Worm (Caenorhabditis elegans) whole organism, L2 larva: ENCODE measurements around the gene Y38E10A.35.

ENCODE experiments used
- C34F6.9 ChIP-seq: fragments of 150-350 bp; optimal IDR thresholded peaks from 2 replicates; lab custom pipeline; 2014; ENCODE audit warnings: missing biosample characterization, missing genetic modification characterization
- R02D3.7 ChIP-seq: fragments of 150-350 bp; optimal IDR thresholded peaks from 2 replicates; lab custom pipeline; 2014; ENCODE audit warnings: missing biosample characterization, missing genetic modification characterization
- Y55F3AM.14 ChIP-seq: fragments of 200-800 bp; sonication (Bioruptor generic); optimal IDR thresholded peaks from 2 replicates; lab custom pipeline; 2018; ENCODE audit warnings: mild to moderate bottlenecking, missing genetic modification characterization, missing compliant biosample characterization
- ZK546.5 ChIP-seq: sonication (generic microtip); optimal IDR thresholded peaks from 2 replicates; lab custom pipeline; 2017; ENCODE audit warnings: missing biosample characterization, missing genetic modification characterization
- alr-1 ChIP-seq: fragments of 150-350 bp; optimal IDR thresholded peaks from 2 replicates; lab custom pipeline; 2014; ENCODE audit warnings: missing biosample characterization, missing genetic modification characterization
- ama-1 ChIP-seq: fragments of 150-350 bp; optimal IDR thresholded peaks from 2 replicates; lab custom pipeline; 2018; ENCODE audit warnings: inconsistent platforms
- blmp-1 ChIP-seq: sonication (generic microtip); optimal IDR thresholded peaks from 2 replicates; lab custom pipeline; 2017; ENCODE audit warnings: missing genetic modification characterization, mild to moderate bottlenecking, missing compliant biosample characterization, antibody characterized with exemption, moderate library complexity; ENCODE audit not compliant: insufficient read depth
- ceh-16 ChIP-seq: fragments of 150-350 bp; optimal IDR thresholded peaks from 2 replicates; lab custom pipeline; 2014; ENCODE audit warnings: missing biosample characterization, missing genetic modification characterization
- ceh-82 ChIP-seq: fragments of 150-350 bp; optimal IDR thresholded peaks from 2 replicates; lab custom pipeline; 2014; ENCODE audit warnings: missing biosample characterization, missing genetic modification characterization
- crh-2 ChIP-seq: sonication (generic microtip); optimal IDR thresholded peaks from 2 replicates; lab custom pipeline; 2017; ENCODE audit warnings: missing biosample characterization, missing genetic modification characterization
- dmd-4 ChIP-seq: sonication (generic microtip); optimal IDR thresholded peaks from 2 replicates; lab custom pipeline; 2017; ENCODE audit warnings: missing biosample characterization, missing genetic modification characterization
- elt-1 ChIP-seq: fragments of 150-350 bp; optimal IDR thresholded peaks from 2 replicates; lab custom pipeline; 2014; ENCODE audit warnings: missing biosample characterization, missing genetic modification characterization
- fos-1 ChIP-seq: fragments of 150-350 bp; optimal IDR thresholded peaks from 2 replicates; lab custom pipeline; 2014; ENCODE audit warnings: missing biosample characterization, missing genetic modification characterization
- gmeb-1 ChIP-seq: fragments of 150-350 bp; optimal IDR thresholded peaks from 2 replicates; lab custom pipeline; 2014; ENCODE audit warnings: missing biosample characterization, missing genetic modification characterization
- lin-13 ChIP-seq: fragments of 150-350 bp; optimal IDR thresholded peaks from 2 replicates; lab custom pipeline; 2014; ENCODE audit warnings: missing biosample characterization, missing genetic modification reagents, missing genetic modification characterization
- lin-39 ChIP-seq: fragments of 150-350 bp; optimal IDR thresholded peaks from 2 replicates; lab custom pipeline; 2014; ENCODE audit warnings: missing biosample characterization, missing genetic modification reagents, missing genetic modification characterization
- mbf-1 ChIP-seq: sonication (generic microtip); optimal IDR thresholded peaks from 2 replicates; lab custom pipeline; 2017; ENCODE audit warnings: missing biosample characterization, missing genetic modification characterization
- mdl-1 ChIP-seq, 2 experiments: fragments of 150-350 bp in 1 of 2; sonication (generic microtip) in 1 of 2; optimal IDR thresholded peaks; 2 replicates each; lab custom pipeline; 2017; ENCODE audit warnings: missing biosample characterization in 2 of 2, missing genetic modification characterization in 2 of 2
- nhr-10 ChIP-seq: sonication (generic microtip); optimal IDR thresholded peaks from 2 replicates; lab custom pipeline; 2017; ENCODE audit warnings: missing biosample characterization, missing genetic modification characterization
- nhr-11 ChIP-seq: fragments of 150-350 bp; optimal IDR thresholded peaks from 2 replicates; lab custom pipeline; 2014; ENCODE audit warnings: missing biosample characterization, missing genetic modification characterization
- nhr-12 ChIP-seq: fragments of 150-350 bp; optimal IDR thresholded peaks from 2 replicates; lab custom pipeline; 2014; ENCODE audit warnings: missing biosample characterization, missing genetic modification characterization
- nhr-129 ChIP-seq: fragments of 150-350 bp; optimal IDR thresholded peaks from 2 replicates; lab custom pipeline; 2014; ENCODE audit warnings: missing biosample characterization, missing genetic modification characterization
- nhr-21 ChIP-seq: fragments of 150-350 bp; optimal IDR thresholded peaks from 2 replicates; lab custom pipeline; 2014; ENCODE audit warnings: missing biosample characterization, missing genetic modification characterization
- nhr-23 ChIP-seq: fragments of 150-350 bp; optimal IDR thresholded peaks from 2 replicates; lab custom pipeline; 2014; ENCODE audit warnings: missing biosample characterization, missing genetic modification reagents, missing genetic modification characterization
- nhr-237 ChIP-seq: fragments of 150-350 bp; optimal IDR thresholded peaks from 2 replicates; lab custom pipeline; 2014; ENCODE audit warnings: missing biosample characterization, missing genetic modification characterization
- nhr-25 ChIP-seq: fragments of 150-350 bp; sonication (generic microtip); optimal IDR thresholded peaks from 3 replicates; lab custom pipeline; 2014; ENCODE audit warnings: missing biosample characterization, missing genetic modification characterization
- nhr-6 ChIP-seq: fragments of 150-350 bp; optimal IDR thresholded peaks from 2 replicates; lab custom pipeline; 2014; ENCODE audit warnings: missing biosample characterization, missing genetic modification characterization
- nhr-77 ChIP-seq: fragments of 150-350 bp; optimal IDR thresholded peaks from 2 replicates; lab custom pipeline; 2014; ENCODE audit warnings: missing biosample characterization, missing genetic modification characterization
- peb-1 ChIP-seq: fragments of 150-350 bp; optimal IDR thresholded peaks from 2 replicates; lab custom pipeline; 2014; ENCODE audit warnings: missing biosample characterization, missing genetic modification characterization
- sem-4 ChIP-seq: fragments of 150-350 bp; optimal IDR thresholded peaks from 2 replicates; lab custom pipeline; 2014; ENCODE audit warnings: missing biosample characterization, missing genetic modification reagents, missing genetic modification characterization
- skn-1 ChIP-seq: sonication (generic microtip); optimal IDR thresholded peaks from 2 replicates; lab custom pipeline; 2017; ENCODE audit warnings: missing biosample characterization, missing genetic modification characterization
- sma-3 ChIP-seq: sonication (generic microtip); optimal IDR thresholded peaks from 2 replicates; lab custom pipeline; 2016; ENCODE audit warnings: missing genetic modification reagents, missing genetic modification characterization, missing compliant biosample characterization
- sma-9 ChIP-seq, 2 experiments: fragments of 150-350 bp in 1 of 2; sonication (generic microtip) in 1 of 2; optimal IDR thresholded peaks; 2 replicates each; lab custom pipeline; 2014 to 2016; ENCODE audit warnings: missing genetic modification characterization in 2 of 2, mild to moderate bottlenecking in 1 of 2, missing biosample characterization in 1 of 2, missing compliant biosample characterization in 1 of 2, missing genetic modification reagents in 1 of 2, moderate library complexity in 1 of 2
- unc-55 ChIP-seq: fragments of 150-350 bp; sonication (generic microtip); optimal IDR thresholded peaks from 3 replicates; lab custom pipeline; 2014; ENCODE audit warnings: missing biosample characterization, missing genetic modification reagents, missing genetic modification characterization
- unc-62 ChIP-seq: fragments of 150-350 bp; optimal IDR thresholded peaks from 2 replicates; lab custom pipeline; 2014; ENCODE audit warnings: missing biosample characterization, missing genetic modification reagents, missing genetic modification characterization
- zag-1 ChIP-seq: fragments of 150-350 bp; optimal IDR thresholded peaks from 2 replicates; lab custom pipeline; 2014; ENCODE audit warnings: missing biosample characterization, missing genetic modification characterization
- ztf-1 ChIP-seq: fragments of 200-800 bp; sonication (Bioruptor generic); conservative IDR thresholded peaks from 2 replicates; pipeline ENCODE4 v1.3.6; 2022; ENCODE audit warnings: missing genetic modification characterization, missing compliant biosample characterization
- ztf-11 ChIP-seq: sonication (generic microtip); optimal IDR thresholded peaks from 2 replicates; lab custom pipeline; 2017; ENCODE audit warnings: missing biosample characterization, missing genetic modification characterization
- ztf-4 ChIP-seq: fragments of 150-350 bp; optimal IDR thresholded peaks from 2 replicates; lab custom pipeline; 2014; ENCODE audit warnings: missing biosample characterization, missing genetic modification characterization

The Y38E10A.35 gene

ce11 chrII:12573541-12573940, 881 bp upstream of the Y38E10A.35 start, which contains the start of gene Y38E10A.2:
Y38E10A.2 (minus strand) TSS chrII:12573641.
- TF ChIP-seq ama-1 (lab: Kevin White, UChicago), result no peak
- no peak for TF ChIP-seq dmd-4
- TF ChIP-seq blmp-1, result no peak
- no peak for TF ChIP-seq fos-1 (tag; lab: Kevin White, UChicago)
- no peak for TF ChIP-seq ztf-4
- TF ChIP-seq crh-2 (tag; lab: Kevin White, UChicago), result no peak
- no peak for TF ChIP-seq nhr-77 (tag; lab: Kevin White, UChicago)
- no peak for TF ChIP-seq lin-39 (tag; lab: Kevin White, UChicago)
- no peak for TF ChIP-seq nhr-6
- no peak for TF ChIP-seq nhr-21

ce11 chrII:12570523-12570922, 2.1 kb downstream of the Y38E10A.35 start, which contains the start of gene Y38E10A.1:
Y38E10A.1 (minus strand) TSS chrII:12570623.
- TF ChIP-seq sem-4 (tag; lab: Kevin White, UChicago) (no peak), nhr-237 (tag; lab: Kevin White, UChicago) (no peak), sma-3 (GFP tag; lab: Kevin White, UChicago) (no peak), mdl-1 (tag; optimal IDR thresholded peaks at IDR 0.05; lab: Kevin White, UChicago) (no peak), ceh-82 (tag; lab: Kevin White, UChicago) (no peak), ceh-16 (tag; lab: Kevin White, UChicago) (no peak), gmeb-1 (tag; lab: Kevin White, UChicago) (no peak), sma-9 (GFP tag; optimal IDR thresholded peaks at IDR 0.05; lab: Kevin White, UChicago) (no peak), sma-9 (tag; optimal IDR thresholded peaks at IDR 0.05; lab: Kevin White, UChicago) (no peak), nhr-10 (tag; lab: Kevin White, UChicago) (no peak), nhr-23 (no peak)

- TF ChIP-seq Y55F3AM.14 (no peak), elt-1 (tag; lab: Kevin White, UChicago) (no peak), nhr-10 (tag; lab: Kevin White, UChicago) (no peak), nhr-25 (tag; lab: Kevin White, UChicago) (no peak), sma-3 (GFP tag; lab: Kevin White, UChicago) (no peak), nhr-6 (no peak), nhr-129 (tag; lab: Kevin White, UChicago) (no peak), nhr-237 (tag; lab: Kevin White, UChicago) (no peak), peb-1 (tag; lab: Kevin White, UChicago) (no peak), lin-13 (GFP tag; lab: Kevin White, UChicago) (no peak), C34F6.9 (tag; lab: Kevin White, UChicago) (no peak)
Observed at ce11 chrII:12565851-12566250, 6.8 kb downstream of the Y38E10A.35 start, which contains the start of gene F49C5.7. F49C5.7 (plus strand) TSS chrII:12566151.

ce11 chrII:12560210-12560609, 12.4 kb downstream of the Y38E10A.35 start, which contains the start of gene F49C5.12:
F49C5.12 (minus strand) TSS chrII:12560310.
- TF ChIP-seq gmeb-1 (tag; lab: Kevin White, UChicago) (no peak), alr-1 (tag; lab: Kevin White, UChicago) (no peak), peb-1 (tag; lab: Kevin White, UChicago) (no peak), unc-55 (GFP tag; lab: Kevin White, UChicago) (no peak), elt-1 (tag; lab: Kevin White, UChicago) (no peak), nhr-6 (no peak), zag-1 (no peak)

- TF ChIP-seq nhr-12 (no peak), nhr-25 (tag; lab: Kevin White, UChicago) (no peak), ztf-4 (no peak), R02D3.7 (tag; lab: Kevin White, UChicago) (no peak)
- TF ChIP-seq, all 48 proteins: peak for 0
Observed at ce11 chrII:12555579-12555978, 17.1 kb downstream of the Y38E10A.35 start, which contains the start of gene F49C5.11. F49C5.11 (plus strand) TSS chrII:12555879.

- TF ChIP-seq skn-1 (tag; lab: Kevin White, UChicago) (no peak), mbf-1 (no peak), nhr-237 (tag; lab: Kevin White, UChicago) (no peak), nhr-12 (no peak), ZK546.5 (tag; lab: Kevin White, UChicago) (no peak), lin-39 (tag; lab: Kevin White, UChicago) (no peak), zag-1 (no peak), blmp-1 (no peak), nhr-11 (tag; lab: Kevin White, UChicago) (no peak), unc-62 (GFP tag; lab: Kevin White, UChicago) (no peak), ama-1 (lab: Kevin White, UChicago) (no peak), ztf-4 (no peak), nhr-129 (tag; lab: Kevin White, UChicago) (no peak), ztf-1 (GFP tag; lab: Robert Waterston, UW) (no peak), ztf-11 (tag; lab: Kevin White, UChicago) (no peak), crh-2 (tag; lab: Kevin White, UChicago) (no peak)
Observed at ce11 chrII:12550940-12551339, 21.7 kb downstream of the Y38E10A.35 start.
